Fruit fly (Drosophila melanogaster) whole organism, embryonic: ENCODE results near the gene CG9920.

Experiments
- Abd-B ChIP-seq: fragments of 200-800 bp; sonication (Bioruptor generic); optimal IDR thresholded peaks from 2 replicates; lab custom pipeline; 2018; ENCODE audit warnings: missing biosample characterization, mild to moderate bottlenecking, missing genetic modification characterization, moderate library complexity
- Ada2b ChIP-seq: fragments of 200-800 bp; sonication (Bioruptor generic); IDR thresholded peaks from 2 replicates; pipeline ENCODE4 v1.3.6; 2022; ENCODE audit warnings: missing biosample characterization, missing genetic modification characterization
- BEAF-32 ChIP-seq: fragments of 200-800 bp; sonication (Bioruptor generic); optimal IDR thresholded peaks from 3 replicates; lab custom pipeline; 2017; ENCODE audit warnings: missing biosample characterization, missing genetic modification characterization, mild to moderate bottlenecking, moderate library complexity, missing genetic modification reagents
- CG11504 ChIP-seq: fragments of 200-800 bp; sonication (Bioruptor generic); optimal IDR thresholded peaks from 3 replicates; lab custom pipeline; 2019; ENCODE audit warnings: missing biosample characterization, mild to moderate bottlenecking, missing genetic modification characterization, moderate library complexity
- CG11560 ChIP-seq: fragments of 200-800 bp; sonication (Bioruptor generic); IDR thresholded peaks from 3 replicates; pipeline ENCODE4 v1.3.6; 2022; ENCODE audit warnings: missing biosample characterization, missing genetic modification characterization
- CG11723 ChIP-seq: fragments of 200-800 bp; sonication (Bioruptor generic); optimal IDR thresholded peaks from 2 replicates; lab custom pipeline; 2017; ENCODE audit warnings: missing biosample characterization, mild to moderate bottlenecking, missing genetic modification characterization
- CG12219 ChIP-seq: fragments of 200-800 bp; sonication (Bioruptor generic); optimal IDR thresholded peaks from 3 replicates; lab custom pipeline; 2018; ENCODE audit warnings: missing biosample characterization, mild to moderate bottlenecking, missing genetic modification characterization
- CG1233 ChIP-seq: fragments of 200-800 bp; sonication (Bioruptor generic); optimal IDR thresholded peaks from 4 replicates; lab custom pipeline; 2018; ENCODE audit warnings: missing biosample characterization, mild to moderate bottlenecking, missing genetic modification characterization
- CG12659 ChIP-seq: fragments of 200-800 bp; sonication (Bioruptor generic); optimal IDR thresholded peaks from 3 replicates; lab custom pipeline; 2017; ENCODE audit warnings: mild to moderate bottlenecking, missing biosample characterization, missing genetic modification reagents, missing genetic modification characterization
- CG13287 ChIP-seq: fragments of 200-800 bp; sonication (Bioruptor generic); IDR thresholded peaks from 2 replicates; pipeline ENCODE4 v1.3.6; 2022; ENCODE audit warnings: missing biosample characterization, missing genetic modification characterization; ENCODE audit not compliant: partially characterized antibody
- CG13424 ChIP-seq: fragments of 200-800 bp; sonication (Bioruptor generic); optimal IDR thresholded peaks from 2 replicates; lab custom pipeline; 2019; ENCODE audit warnings: missing biosample characterization, mild to moderate bottlenecking, missing genetic modification characterization, moderate library complexity
- CG1647 ChIP-seq: fragments of 200-800 bp; sonication (Bioruptor generic); optimal IDR thresholded peaks from 3 replicates; lab custom pipeline; 2016; ENCODE audit warnings: missing biosample characterization, missing genetic modification characterization
- CG16815 ChIP-seq: fragments of 200-800 bp; sonication (Bioruptor generic); optimal IDR thresholded peaks from 3 replicates; lab custom pipeline; 2017; ENCODE audit warnings: missing biosample characterization, mild to moderate bottlenecking, missing genetic modification characterization
- CG17361 ChIP-seq: fragments of 200-800 bp; sonication (Bioruptor generic); IDR thresholded peaks from 3 replicates; pipeline ENCODE4 v1.3.6; 2022; ENCODE audit warnings: missing biosample characterization, missing genetic modification characterization
- CG2116 ChIP-seq: fragments of 200-800 bp; sonication (Bioruptor generic); optimal IDR thresholded peaks from 3 replicates; lab custom pipeline; 2018; ENCODE audit warnings: missing biosample characterization, mild to moderate bottlenecking, missing genetic modification characterization
- CG30403 ChIP-seq: fragments of 200-800 bp; sonication (Bioruptor generic); optimal IDR thresholded peaks from 3 replicates; lab custom pipeline; 2016; ENCODE audit warnings: missing biosample characterization, missing genetic modification characterization
- CG3726 ChIP-seq: fragments of 200-800 bp; sonication (Bioruptor generic); IDR thresholded peaks from 3 replicates; pipeline ENCODE4, ENCODE4 v1.3.6; 2022; ENCODE audit warnings: missing biosample characterization, missing genetic modification characterization
- CG3838 ChIP-seq: fragments of 200-800 bp; sonication (Bioruptor generic); optimal IDR thresholded peaks from 3 replicates; lab custom pipeline; 2016; ENCODE audit warnings: missing biosample characterization, missing genetic modification characterization
- CG6765 ChIP-seq: fragments of 200-800 bp; sonication (Bioruptor generic); optimal IDR thresholded peaks from 3 replicates; lab custom pipeline; 2017; ENCODE audit warnings: missing biosample characterization, mild to moderate bottlenecking, missing genetic modification characterization
- CG6791 ChIP-seq: fragments of 200-800 bp; sonication (Bioruptor generic); IDR thresholded peaks from 3 replicates; pipeline ENCODE4 v1.3.6; 2022; ENCODE audit warnings: missing biosample characterization, missing genetic modification characterization; ENCODE audit not compliant: partially characterized antibody
- CG8089 ChIP-seq: fragments of 200-800 bp; sonication (Bioruptor generic); optimal IDR thresholded peaks from 3 replicates; lab custom pipeline; 2016; ENCODE audit warnings: missing biosample characterization, missing genetic modification characterization
- CG9215 ChIP-seq: fragments of 200-800 bp; sonication (Bioruptor generic); IDR thresholded peaks from 2 replicates; pipeline ENCODE4 v1.3.6; 2022; ENCODE audit warnings: missing biosample characterization, missing genetic modification characterization
- D19B ChIP-seq: fragments of 200-800 bp; sonication (Bioruptor generic); optimal IDR thresholded peaks from 2 replicates; lab custom pipeline; 2017; ENCODE audit warnings: missing biosample characterization, mild to moderate bottlenecking, missing genetic modification characterization
- Doc3 ChIP-seq: fragments of 200-800 bp; sonication (Bioruptor generic); IDR thresholded peaks from 3 replicates; pipeline ENCODE4 v1.3.6; 2022; ENCODE audit warnings: missing biosample characterization, missing genetic modification characterization; ENCODE audit not compliant: partially characterized antibody
- E2f1 ChIP-seq: fragments of 200-800 bp; sonication (Bioruptor generic); IDR thresholded peaks from 2 replicates; pipeline ENCODE4 v1.3.6; 2022; ENCODE audit warnings: missing biosample characterization, missing genetic modification characterization
- Hmr ChIP-seq: fragments of 200-800 bp; sonication (Bioruptor generic); optimal IDR thresholded peaks from 3 replicates; lab custom pipeline; 2017; ENCODE audit warnings: mild to moderate bottlenecking, missing biosample characterization, missing genetic modification reagents, missing genetic modification characterization
- Hr39 ChIP-seq: fragments of >200 bp; optimal IDR thresholded peaks from 2 replicates; lab custom pipeline; 2017
- Hsf ChIP-seq: fragments of 200-800 bp; sonication (Bioruptor generic); optimal IDR thresholded peaks from 3 replicates; lab custom pipeline; 2016; ENCODE audit warnings: missing biosample characterization, missing genetic modification characterization
- Nf-YA ChIP-seq: fragments of 200-800 bp; sonication (Bioruptor generic); IDR thresholded peaks from 2 replicates; pipeline ENCODE4 v1.3.6; 2022; ENCODE audit warnings: missing biosample characterization, missing genetic modification characterization
- Poxn ChIP-seq: fragments of 200-800 bp; sonication (Bioruptor generic); IDR thresholded peaks from 2 replicates; pipeline ENCODE4 v1.3.6; 2022; ENCODE audit warnings: missing biosample characterization, missing genetic modification characterization
- Taf1 ChIP-seq: fragments of 200-800 bp; sonication (Bioruptor generic); IDR thresholded peaks from 2 replicates; pipeline ENCODE4 v1.3.6; 2022; ENCODE audit warnings: missing biosample characterization, missing genetic modification characterization
- ap ChIP-seq: fragments of 200-800 bp; sonication (Bioruptor generic); IDR thresholded peaks from 2 replicates; pipeline ENCODE4 v1.3.6; 2022; ENCODE audit warnings: missing biosample characterization, missing genetic modification characterization
- ase ChIP-seq: fragments of 200-800 bp; sonication (Bioruptor generic); IDR thresholded peaks from 3 replicates; pipeline ENCODE4 v1.3.6; 2022; ENCODE audit warnings: missing biosample characterization, missing genetic modification characterization
- cas ChIP-seq: fragments of 200-800 bp; sonication (Bioruptor generic); IDR thresholded peaks from 2 replicates; pipeline ENCODE4 v1.3.6; 2022; ENCODE audit warnings: missing biosample characterization, missing genetic modification characterization
- crc ChIP-seq: fragments of 200-800 bp; sonication (Bioruptor generic); optimal IDR thresholded peaks from 2 replicates; lab custom pipeline; 2016; ENCODE audit warnings: missing biosample characterization, missing genetic modification characterization
- croc ChIP-seq: fragments of 200-800 bp; sonication (Bioruptor generic); conservative IDR thresholded peaks from 3 replicates; pipeline ENCODE4 v1.3.6; 2022; ENCODE audit warnings: missing biosample characterization, missing genetic modification characterization
- dati ChIP-seq: fragments of 200-800 bp; sonication (Bioruptor generic); IDR thresholded peaks from 2 replicates; pipeline ENCODE4 v1.3.6; 2022; ENCODE audit warnings: missing biosample characterization, missing genetic modification characterization
- ewg ChIP-seq: fragments of 200-800 bp; sonication (Bioruptor generic); optimal IDR thresholded peaks from 3 replicates; lab custom pipeline; 2017; ENCODE audit warnings: mild to moderate bottlenecking, missing biosample characterization, missing genetic modification reagents, missing genetic modification characterization
- hth ChIP-seq: fragments of >200 bp; optimal IDR thresholded peaks from 2 replicates; lab custom pipeline; 2017; ENCODE audit warnings: inconsistent platforms
- kay ChIP-seq: fragments of 200-800 bp; sonication (Bioruptor generic); optimal IDR thresholded peaks from 2 replicates; lab custom pipeline; 2016; ENCODE audit warnings: missing biosample characterization, missing genetic modification characterization
- luna ChIP-seq: fragments of 200-800 bp; sonication (Bioruptor generic); optimal IDR thresholded peaks from 2 replicates; lab custom pipeline; 2016; ENCODE audit warnings: missing biosample characterization, missing genetic modification characterization
- mam ChIP-seq: fragments of 200-800 bp; sonication (Bioruptor generic); optimal IDR thresholded peaks from 3 replicates; lab custom pipeline; 2016; ENCODE audit warnings: missing biosample characterization, missing genetic modification characterization
- mirr ChIP-seq: fragments of 200-800 bp; sonication (Bioruptor generic); optimal IDR thresholded peaks from 3 replicates; lab custom pipeline; 2018; ENCODE audit warnings: missing biosample characterization, mild to moderate bottlenecking, missing genetic modification characterization
- p53 ChIP-seq: fragments of 200-800 bp; sonication (Bioruptor generic); optimal IDR thresholded peaks from 2 replicates; lab custom pipeline; 2016; ENCODE audit warnings: missing biosample characterization, missing genetic modification characterization
- peb ChIP-seq: fragments of 200-800 bp; sonication (Bioruptor generic); IDR thresholded peaks from 2 replicates; pipeline ENCODE4 v1.3.6; 2022; ENCODE audit warnings: missing biosample characterization, missing genetic modification characterization
- sug ChIP-seq: fragments of 200-800 bp; optimal IDR thresholded peaks from 2 replicates; lab custom pipeline; 2019; ENCODE audit warnings: missing biosample characterization, mild to moderate bottlenecking, missing genetic modification characterization, moderate library complexity
- tio ChIP-seq: fragments of 200-800 bp; sonication (Bioruptor generic); optimal IDR thresholded peaks from 2 replicates; lab custom pipeline; 2017; ENCODE audit warnings: missing biosample characterization, missing genetic modification characterization, inconsistent platforms
- zen2 ChIP-seq: fragments of 200-800 bp; sonication (Bioruptor generic); IDR thresholded peaks from 3 replicates; pipeline ENCODE4 v1.3.6; 2022; ENCODE audit warnings: missing biosample characterization, missing genetic modification characterization; ENCODE audit not compliant: partially characterized antibody
- zf30C ChIP-seq: fragments of 200-800 bp; sonication (Bioruptor generic); optimal IDR thresholded peaks from 3 replicates; lab custom pipeline; 2018; ENCODE audit warnings: missing biosample characterization, mild to moderate bottlenecking, missing genetic modification characterization

CG9920 gene

DNA sequence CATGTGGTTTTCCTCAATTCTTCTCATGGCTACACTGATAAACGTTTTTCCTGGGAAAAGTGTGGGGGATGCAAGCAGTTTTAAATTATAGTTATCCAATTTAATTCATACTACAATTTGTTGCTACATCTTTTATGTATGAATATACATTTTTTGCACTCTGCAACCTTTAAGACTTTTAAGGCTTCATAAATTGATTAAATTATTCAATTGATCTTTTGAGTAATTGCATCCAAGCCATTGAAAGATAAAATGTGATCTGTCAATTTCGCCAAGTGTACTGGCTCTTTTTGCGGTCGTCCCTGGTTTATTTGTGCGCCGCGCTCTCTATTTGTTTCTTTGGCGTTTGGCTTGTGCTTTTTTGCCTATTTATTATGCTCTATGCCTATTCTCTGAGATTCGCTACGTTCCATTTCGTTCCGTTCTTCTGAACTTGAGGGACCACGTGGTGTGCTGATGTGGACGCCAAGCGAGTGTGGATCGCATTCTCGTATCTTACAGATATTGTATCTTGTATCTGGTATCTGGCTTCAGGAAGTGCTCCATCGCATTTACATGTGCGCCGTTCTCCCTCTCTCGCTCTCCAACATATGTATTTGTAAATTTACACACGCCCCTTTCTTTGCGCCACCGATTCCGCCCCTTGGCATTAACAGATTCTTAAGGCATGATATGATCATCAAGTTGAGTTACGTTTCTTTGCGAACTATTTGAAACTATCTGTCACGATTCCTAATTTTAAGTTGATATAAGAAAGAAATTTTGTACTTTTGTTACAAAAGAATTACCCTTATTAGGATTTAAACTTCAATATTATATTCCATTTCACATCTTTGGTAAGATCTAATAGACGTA is 45.5 kb downstream of the CG9920 start (continued):
- TF ChIP-seq CG13424 (tag; lab: Kevin White, UChicago) (peak; percentile 84), sug (tag; lab: Kevin White, UChicago) (peak; percentile 82), mam (peak; percentile 94), CG6765 (GFP tag; lab: Kevin White, UChicago) (peak; percentile 67), Poxn (GFP tag; lab: Robert Waterston, UW) (peak; percentile 79), CG11504 (tag; lab: Kevin White, UChicago) (peak; percentile 85), Ada2b (GFP tag; lab: Robert Waterston, UW) (peak; percentile 82), p53 (peak; percentile 77), zen2 (GFP tag; lab: Robert Waterston, UW) (no peak), CG1233 (peak; percentile 75), D19B (peak; percentile 85), cas (GFP tag; lab: Robert Waterston, UW) (peak; percentile 75), CG3726 (peak; percentile 75; the same call in 2 of the 3 replicates), CG1647 (GFP tag; lab: Kevin White, UChicago) (peak; percentile 81), ase (GFP tag; lab: Robert Waterston, UW) (peak; percentile 70; the same call in 2 of the 3 replicates), CG12219 (peak; percentile 66), ap (GFP tag; lab: Robert Waterston, UW) (peak; percentile 44; the same call in 1 of the 2 replicates), peb (GFP tag; lab: Robert Waterston, UW) (0 out of 2 replicates have a peak, but pooled peaks have one; percentile 26), kay (peak; percentile 60), mirr (GFP tag; lab: Kevin White, UChicago) (peak; percentile 42), tio (GFP tag; lab: Kevin White, UChicago) (peak; percentile 85), Taf1 (GFP tag; lab: Robert Waterston, UW) (peak; percentile 88), CG9215 (GFP tag; lab: Robert Waterston, UW) (peak; percentile 93), dati (GFP tag; lab: Robert Waterston, UW) (peak; percentile 61), Nf-YA (GFP tag; lab: Robert Waterston, UW) (no peak), croc (GFP tag; lab: Robert Waterston, UW) (peak; percentile 41; the same call in 2 of the 3 replicates), CG2116 (GFP tag; lab: Kevin White, UChicago) (peak; percentile 48), Hsf (GFP tag; lab: Kevin White, UChicago) (peak; percentile 90), BEAF-32 (GFP tag; lab: Kevin White, UChicago) (no peak), CG16815 (GFP tag; lab: Kevin White, UChicago) (peak; percentile 77), zf30C (GFP tag; lab: Kevin White, UChicago) (peak; percentile 63), Hr39 (lab: Kevin White, UChicago) (no peak), CG13287 (GFP tag; lab: Robert Waterston, UW) (peak; percentile 11; the same call in 1 of the 2 replicates), CG11560 (tag; lab: Robert Waterston, UW) (peak; percentile 84), CG11723 (GFP tag; lab: Kevin White, UChicago) (peak; percentile 53), CG30403 (peak; percentile 92), Hmr (peak; percentile 94), crc (GFP tag; lab: Kevin White, UChicago) (peak; percentile 81), CG3838 (GFP tag; lab: Kevin White, UChicago) (peak; percentile 58), E2f1 (peak; percentile 80), CG6791 (GFP tag; lab: Robert Waterston, UW) (no peak), CG17361 (GFP tag; lab: Robert Waterston, UW) (peak; percentile 85), ewg (peak; percentile 48), CG12659 (GFP tag; lab: Kevin White, UChicago) (peak; percentile 92), Doc3 (GFP tag; lab: Robert Waterston, UW) (no peak), CG8089 (GFP tag; lab: Kevin White, UChicago) (peak; percentile 14), hth (lab: Kevin White, UChicago) (no peak), Abd-B (GFP tag; lab: Kevin White, UChicago) (peak; percentile 76), luna (GFP tag; lab: Kevin White, UChicago) (peak; percentile 87)
